Worm (Caenorhabditis elegans) whole organism, L1 larva: ENCODE measurements around the gene F25D1.8.

Experiments
- C16A3.4 ChIP-seq: fragments of 150-350 bp; optimal IDR thresholded peaks from 2 replicates; lab custom pipeline; 2014; ENCODE audit warnings: missing biosample characterization, missing genetic modification characterization
- F16B12.6 ChIP-seq: fragments of 150-350 bp; optimal IDR thresholded peaks from 2 replicates; lab custom pipeline; 2014; ENCODE audit warnings: missing biosample characterization, missing genetic modification characterization
- Y116A8C.19 ChIP-seq: sonication (generic microtip); optimal IDR thresholded peaks from 2 replicates; lab custom pipeline; 2016; ENCODE audit warnings: missing compliant biosample characterization, missing genetic modification characterization, borderline replicate concordance
- ama-1 ChIP-seq: fragments of 150-350 bp; optimal IDR thresholded peaks from 2 replicates; lab custom pipeline; 2014
- ceh-82 ChIP-seq, 3 experiments: fragments of 150-350 bp in 1 of 3; sonication (generic microtip) in 2 of 3; optimal IDR thresholded peaks; 2 replicates each; lab custom pipeline; 2014 to 2017; ENCODE audit warnings: missing biosample characterization in 3 of 3, missing genetic modification characterization in 3 of 3
- grh-1 ChIP-seq: fragments of 200-800 bp; sonication (Bioruptor generic); IDR thresholded peaks from 2 replicates; pipeline ENCODE4 v1.3.6; 2022; ENCODE audit warnings: missing genetic modification reagents, missing genetic modification characterization, missing compliant biosample characterization
- hpl-2 ChIP-seq: fragments of 150-350 bp; optimal IDR thresholded peaks from 2 replicates; lab custom pipeline; 2014; ENCODE audit warnings: missing biosample characterization, missing genetic modification reagents, missing genetic modification characterization
- lin-15B ChIP-seq: fragments of 150-350 bp; sonication (generic microtip); optimal IDR thresholded peaks from 3 replicates; lab custom pipeline; 2014; ENCODE audit warnings: missing biosample characterization, missing genetic modification characterization
- lir-3 ChIP-seq: sonication (generic microtip); optimal IDR thresholded peaks from 2 replicates; lab custom pipeline; 2016; ENCODE audit warnings: mild to moderate bottlenecking, missing genetic modification characterization, moderate library complexity, missing compliant biosample characterization; ENCODE audit not compliant: poor library complexity
- nhr-71 ChIP-seq: sonication (generic microtip); optimal IDR thresholded peaks from 2 replicates; lab custom pipeline; 2016; ENCODE audit warnings: mild to moderate bottlenecking, missing genetic modification characterization, moderate library complexity, missing compliant biosample characterization
- skn-1 ChIP-seq: fragments of 150-350 bp; optimal IDR thresholded peaks from 2 replicates; lab custom pipeline; 2014; ENCODE audit warnings: missing biosample characterization, missing genetic modification characterization
- sup-37 ChIP-seq: fragments of 200-800 bp; sonication (Bioruptor generic); optimal IDR thresholded peaks from 2 replicates; lab custom pipeline; 2018; ENCODE audit warnings: mild to moderate bottlenecking, missing genetic modification characterization, missing compliant biosample characterization
- unc-86 ChIP-seq: sonication (generic microtip); optimal IDR thresholded peaks from 2 replicates; lab custom pipeline; 2016; ENCODE audit warnings: missing genetic modification characterization, missing compliant biosample characterization

Gene F25D1.8

ce11 chrV:10588694-10589093 is 49.5 kb downstream of the F25D1.8 start, which contains the start of gene srg-32:
TSS of gene srg-32 (minus strand) at chrV:10588794.
- no peak for TF ChIP-seq unc-86
- no peak for TF ChIP-seq skn-1 (tag; lab: Kevin White, UChicago)
- no peak for TF ChIP-seq Y116A8C.19 (tag; lab: Kevin White, UChicago)
- TF ChIP-seq C16A3.4 (tag; lab: Kevin White, UChicago): no peak
- TF ChIP-seq F16B12.6 (tag; lab: Kevin White, UChicago): no peak
- TF ChIP-seq ama-1 (lab: Kevin White, UChicago): no peak
- TF ChIP-seq nhr-71: no peak
- no peak for TF ChIP-seq hpl-2 (GFP tag; lab: Kevin White, UChicago)
- no peak for TF ChIP-seq lin-15B (tag; lab: Kevin White, UChicago)
- no peak for TF ChIP-seq sup-37
- TF ChIP-seq lir-3 (tag; lab: Kevin White, UChicago): no peak
- TF ChIP-seq ceh-82 (tag; optimal IDR thresholded peaks at IDR 0.05; lab: Kevin White, UChicago): no peak
- no peak for TF ChIP-seq grh-1 (GFP tag; lab: Robert Waterston, UW)
